Worm (Caenorhabditis elegans): ENCODE data around the gene F10B5.3.
A peak's percentile ranks its signal among the peaks of the same experiment; 100 is the strongest.

The F10B5.3 gene

ce11 chrII:8129040-8129387, 20.8 kb downstream of the F10B5.3 start:
- no peak for TF ChIP-seq F55B11.4 (tag; optimal IDR thresholded peaks at IDR 0.05; ENCODE audit: borderline replicate concordance, insufficient read depth)
- TF ChIP-seq madf-8 (GFP tag; conservative IDR thresholded peaks at IDR 0.05), result no peak
- no peak for TF ChIP-seq F49E8.2 (tag; optimal IDR thresholded peaks at IDR 0.05; ENCODE audit: insufficient read depth)
- TF ChIP-seq madf-6 (GFP tag; IDR thresholded peaks at IDR 0.05), result no peak
- TF ChIP-seq zfh-2 (GFP tag; conservative IDR thresholded peaks at IDR 0.05), result 0 out of 2 replicates have a peak, but pooled peaks have one; percentile 5
- TF ChIP-seq ceh-27 (GFP tag; optimal IDR thresholded peaks at IDR 0.05), result no peak
- TF ChIP-seq unc-62 (GFP tag; optimal IDR thresholded peaks at IDR 0.05), result no peak
- TF ChIP-seq mxl-1 (tag; optimal IDR thresholded peaks at IDR 0.05), result no peak
- no peak for TF ChIP-seq ceh-91 (GFP tag; IDR thresholded peaks at IDR 0.05)
- peak; percentile 13 for TF ChIP-seq efl-1 (GFP tag; optimal IDR thresholded peaks at IDR 0.05)
- no peak for TF ChIP-seq atf-7 (tag; optimal IDR thresholded peaks at IDR 0.05)
- 0 out of 2 replicates have a peak, but pooled peaks have one; percentile 29 for TF ChIP-seq cebp-1 (GFP tag; IDR thresholded peaks at IDR 0.05)
- TF ChIP-seq cebp-1 (tag; optimal IDR thresholded peaks at IDR 0.05), result peak; percentile 85

ce11 chrII:8128273-8129039, 21.4 kb downstream of the F10B5.3 start:
- TF ChIP-seq dpff-1 (tag; optimal IDR thresholded peaks at IDR 0.05) (no peak), lir-1 (GFP tag; conservative IDR thresholded peaks at IDR 0.05) (peak; percentile 11; the same call in 1 of the 2 replicates), F52B5.7 (tag; optimal IDR thresholded peaks at IDR 0.05) (peak; percentile 72), egl-44 (GFP tag; IDR thresholded peaks at IDR 0.05) (0 out of 2 replicates have a peak, but pooled peaks have one; percentile 10), F39B2.1 (GFP tag; IDR thresholded peaks at IDR 0.05) (no peak), F23B12.7 (tag; optimal IDR thresholded peaks at IDR 0.05; ENCODE audit: insufficient read depth) (no peak), madf-3 (GFP tag; IDR thresholded peaks at IDR 0.05) (no peak), nhr-80 (tag; optimal IDR thresholded peaks at IDR 0.05) (peak; percentile 37), F37B4.10 (GFP tag; IDR thresholded peaks at IDR 0.05) (0 out of 2 replicates have a peak, but pooled peaks have one; percentile 28), egrh-3 (GFP tag; IDR thresholded peaks at IDR 0.05) (peak; percentile 90), sea-2 (GFP tag; IDR thresholded peaks at IDR 0.05) (no peak), tbp1 (GFP tag; optimal IDR thresholded peaks at IDR 0.05) (peak; percentile 11), aptf-3 (GFP tag; IDR thresholded peaks at IDR 0.05) (0 out of 2 replicates have a peak, but pooled peaks have one; percentile 40), snpc-1.1 (tag; optimal IDR thresholded peaks at IDR 0.05; ENCODE audit: insufficient read depth) (no peak), ccch-3 (GFP tag; optimal IDR thresholded peaks at IDR 0.05) (no peak), nhr-27 (tag; optimal IDR thresholded peaks at IDR 0.05) (no peak), T26A5.8 (tag; optimal IDR thresholded peaks at IDR 0.05) (no peak), lin-26 (GFP tag; IDR thresholded peaks at IDR 0.05) (no peak), zfh-2 (GFP tag; conservative IDR thresholded peaks at IDR 0.05) (peak; percentile 99), attf-6 (GFP tag; IDR thresholded peaks at IDR 0.05) (no peak), rec-8 (tag; optimal IDR thresholded peaks at IDR 0.05) (no peak), hrde-1 (tag; optimal IDR thresholded peaks at IDR 0.05; ENCODE audit: borderline replicate concordance) (no peak), Y53G8AR.9 (GFP tag; conservative IDR thresholded peaks at IDR 0.05) (no peak), unc-62 (GFP tag; optimal IDR thresholded peaks at IDR 0.05) (peak; percentile 52), akir-1 (GFP tag; optimal IDR thresholded peaks at IDR 0.05) (no peak), ceh-79 (tag; optimal IDR thresholded peaks at IDR 0.05) (no peak), repo-1 (tag; optimal IDR thresholded peaks at IDR 0.05) (peak; percentile 28), mcd-1 (GFP tag; IDR thresholded peaks at IDR 0.05) (peak; percentile 38; the same call in 1 of the 2 replicates), K11D2.4 (GFP tag; IDR thresholded peaks at IDR 0.05) (no peak), Y67H2A.10 (GFP tag; conservative IDR thresholded peaks at IDR 0.05) (no peak), dpl-1 (GFP tag; optimal IDR thresholded peaks at IDR 0.05) (no peak), madf-10 (tag; optimal IDR thresholded peaks at IDR 0.05) (peak; percentile 6), F49E8.2 (tag; optimal IDR thresholded peaks at IDR 0.05; ENCODE audit: insufficient read depth) (no peak), bed-2 (GFP tag; IDR thresholded peaks at IDR 0.05) (no peak), ceh-27 (GFP tag; optimal IDR thresholded peaks at IDR 0.05) (peak; percentile 25), rcor-1 (GFP tag; IDR thresholded peaks at IDR 0.05) (0 out of 2 replicates have a peak, but pooled peaks have one; percentile 12)

All from whole organism, young adult.